Fruit fly (Drosophila melanogaster) whole organism, embryonic: ENCODE results near the gene ago.

Source experiments
- Ada2b ChIP-seq: fragments of 200-800 bp; sonication (Bioruptor generic); IDR thresholded peaks from 2 replicates; pipeline ENCODE4 v1.3.6; 2022; ENCODE audit warnings: missing biosample characterization, missing genetic modification characterization
- Antp ChIP-seq: fragments of 200-800 bp; sonication (Bioruptor generic); optimal IDR thresholded peaks from 3 replicates; lab custom pipeline; 2016; ENCODE audit warnings: missing biosample characterization, missing genetic modification characterization
- Awh ChIP-seq: fragments of 200-800 bp; sonication (Bioruptor generic); IDR thresholded peaks from 2 replicates; pipeline ENCODE4, ENCODE4 v1.3.6; 2022; ENCODE audit warnings: missing biosample characterization, missing genetic modification characterization
- Bteb2 ChIP-seq: fragments of 200-800 bp; sonication (Bioruptor generic); optimal IDR thresholded peaks from 2 replicates; lab custom pipeline; 2016; ENCODE audit warnings: missing biosample characterization, missing genetic modification characterization
- CG11085 ChIP-seq: fragments of 200-800 bp; sonication (Bioruptor generic); IDR thresholded peaks from 2 replicates; pipeline ENCODE4 v1.3.6; 2022; ENCODE audit warnings: missing biosample characterization, missing genetic modification characterization
- CG1233 ChIP-seq: fragments of 200-800 bp; sonication (Bioruptor generic); optimal IDR thresholded peaks from 4 replicates; lab custom pipeline; 2018; ENCODE audit warnings: missing biosample characterization, mild to moderate bottlenecking, missing genetic modification characterization
- CG12659 ChIP-seq: fragments of 200-800 bp; sonication (Bioruptor generic); optimal IDR thresholded peaks from 3 replicates; lab custom pipeline; 2017; ENCODE audit warnings: mild to moderate bottlenecking, missing biosample characterization, missing genetic modification reagents, missing genetic modification characterization
- CG13287 ChIP-seq: fragments of 200-800 bp; sonication (Bioruptor generic); IDR thresholded peaks from 2 replicates; pipeline ENCODE4 v1.3.6; 2022; ENCODE audit warnings: missing biosample characterization, missing genetic modification characterization; ENCODE audit not compliant: partially characterized antibody
- CG14710 ChIP-seq: fragments of 200-800 bp; sonication (Bioruptor generic); optimal IDR thresholded peaks from 3 replicates; lab custom pipeline; 2019; ENCODE audit warnings: missing biosample characterization, mild to moderate bottlenecking, missing genetic modification characterization, moderate library complexity
- CG17568 ChIP-seq: fragments of 200-800 bp; sonication (Bioruptor generic); optimal IDR thresholded peaks from 2 replicates; lab custom pipeline; 2018; ENCODE audit warnings: missing biosample characterization, mild to moderate bottlenecking, missing genetic modification characterization, moderate library complexity
- CG17612 ChIP-seq: fragments of 200-800 bp; sonication (Bioruptor generic); IDR thresholded peaks from 2 replicates; pipeline ENCODE4 v1.3.6; 2022; ENCODE audit warnings: missing biosample characterization, missing genetic modification characterization
- CG18619 ChIP-seq: fragments of 200-800 bp; sonication (Bioruptor generic); optimal IDR thresholded peaks from 3 replicates; lab custom pipeline; 2017; ENCODE audit warnings: missing biosample characterization, mild to moderate bottlenecking, missing genetic modification characterization
- CG2875 ChIP-seq: fragments of 200-800 bp; sonication (Bioruptor generic); optimal IDR thresholded peaks from 2 replicates; lab custom pipeline; 2017; ENCODE audit warnings: missing biosample characterization, mild to moderate bottlenecking, missing genetic modification characterization, missing genetic modification reagents
- CG32532 ChIP-seq: fragments of 200-800 bp; sonication (Bioruptor generic); IDR thresholded peaks from 2 replicates; pipeline ENCODE4 v1.3.6; 2022; ENCODE audit warnings: missing biosample characterization, missing genetic modification characterization
- CG34376 ChIP-seq: fragments of 200-800 bp; sonication (Bioruptor generic); optimal IDR thresholded peaks from 2 replicates; lab custom pipeline; 2018; ENCODE audit warnings: missing biosample characterization, mild to moderate bottlenecking, missing genetic modification characterization
- CG42726 ChIP-seq: fragments of 200-800 bp; sonication (Bioruptor generic); IDR thresholded peaks from 2 replicates; pipeline ENCODE4 v1.3.6; 2022; ENCODE audit warnings: missing biosample characterization, missing genetic modification characterization; ENCODE audit not compliant: partially characterized antibody
- CG6689 ChIP-seq: fragments of 200-800 bp; sonication (Bioruptor generic); IDR thresholded peaks from 2 replicates; pipeline ENCODE4 v1.3.6; 2022; ENCODE audit warnings: missing biosample characterization, missing genetic modification characterization
- CG6765 ChIP-seq: fragments of 200-800 bp; sonication (Bioruptor generic); optimal IDR thresholded peaks from 3 replicates; lab custom pipeline; 2017; ENCODE audit warnings: missing biosample characterization, mild to moderate bottlenecking, missing genetic modification characterization
- CG7357 ChIP-seq: fragments of 200-800 bp; sonication (Bioruptor generic); IDR thresholded peaks from 3 replicates; pipeline ENCODE4 v1.3.6; 2022; ENCODE audit warnings: missing biosample characterization, missing genetic modification characterization
- CG8765 ChIP-seq: fragments of 200-800 bp; sonication (Bioruptor generic); IDR thresholded peaks from 2 replicates; pipeline ENCODE4 v1.3.6; 2022; ENCODE audit warnings: missing biosample characterization, missing genetic modification characterization
- CG8924 ChIP-seq: fragments of 200-800 bp; optimal IDR thresholded peaks from 3 replicates; lab custom pipeline; 2019; ENCODE audit warnings: missing biosample characterization, mild to moderate bottlenecking, missing genetic modification characterization, moderate library complexity
- CG9727 ChIP-seq: fragments of 200-800 bp; sonication (Bioruptor generic); optimal IDR thresholded peaks from 3 replicates; lab custom pipeline; 2017; ENCODE audit warnings: missing biosample characterization, mild to moderate bottlenecking, missing genetic modification characterization
- CG9817 ChIP-seq: fragments of 200-800 bp; sonication (Bioruptor generic); optimal IDR thresholded peaks from 2 replicates; lab custom pipeline; 2018; ENCODE audit warnings: missing biosample characterization, mild to moderate bottlenecking, missing genetic modification characterization, moderate library complexity
- Dref ChIP-seq: fragments of 200-800 bp; sonication (Bioruptor generic); IDR thresholded peaks from 2 replicates; pipeline ENCODE4 v1.3.6; 2022; ENCODE audit warnings: missing biosample characterization, missing genetic modification characterization
- Gug ChIP-seq: fragments of 200-800 bp; sonication (Bioruptor generic); IDR thresholded peaks from 4 replicates; pipeline ENCODE4 v1.3.6; 2022; ENCODE audit warnings: missing biosample characterization, missing genetic modification characterization
- H15 ChIP-seq: fragments of 200-800 bp; sonication (Bioruptor generic); IDR thresholded peaks from 3 replicates; pipeline ENCODE4 v1.3.6; 2022; ENCODE audit warnings: missing biosample characterization, missing genetic modification characterization
- MESR4 ChIP-seq: fragments of 200-800 bp; sonication (Bioruptor generic); optimal IDR thresholded peaks from 2 replicates; lab custom pipeline; 2018; ENCODE audit warnings: missing biosample characterization, mild to moderate bottlenecking, missing genetic modification characterization, moderate library complexity
- NFAT ChIP-seq: fragments of 200-800 bp; sonication (Bioruptor generic); IDR thresholded peaks from 2 replicates; pipeline ENCODE4 v1.3.6; 2022; ENCODE audit warnings: missing biosample characterization, missing genetic modification characterization
- Oli ChIP-seq: fragments of 200-800 bp; sonication (Bioruptor generic); optimal IDR thresholded peaks from 2 replicates; lab custom pipeline; 2018; ENCODE audit warnings: missing biosample characterization, mild to moderate bottlenecking, missing genetic modification characterization, moderate library complexity
- Sry-β ChIP-seq: fragments of 200-800 bp; sonication (Bioruptor generic); optimal IDR thresholded peaks from 2 replicates; lab custom pipeline; 2018; ENCODE audit warnings: missing biosample characterization, mild to moderate bottlenecking, missing genetic modification characterization, moderate library complexity
- Ssrp ChIP-seq: fragments of 200-800 bp; sonication (Bioruptor generic); optimal IDR thresholded peaks from 2 replicates; lab custom pipeline; 2018; ENCODE audit warnings: missing biosample characterization, mild to moderate bottlenecking, missing genetic modification characterization, moderate library complexity
- YL-1 ChIP-seq: fragments of 200-800 bp; sonication (Bioruptor generic); optimal IDR thresholded peaks from 3 replicates; lab custom pipeline; 2017; ENCODE audit warnings: missing biosample characterization, mild to moderate bottlenecking, missing genetic modification characterization
- bowl ChIP-seq: fragments of 200-800 bp; sonication (Bioruptor generic); IDR thresholded peaks from 2 replicates; pipeline ENCODE4 v1.3.6; 2022; ENCODE audit warnings: missing biosample characterization, missing genetic modification characterization
- caup ChIP-seq: fragments of 200-800 bp; sonication (Bioruptor generic); optimal IDR thresholded peaks from 3 replicates; lab custom pipeline; 2017; ENCODE audit warnings: missing biosample characterization, mild to moderate bottlenecking, missing genetic modification characterization, moderate library complexity; ENCODE audit not compliant: severe bottlenecking
- crol ChIP-seq: fragments of 200-800 bp; sonication (Bioruptor generic); IDR thresholded peaks from 2 replicates; pipeline ENCODE4 v1.3.6; 2022; ENCODE audit warnings: missing biosample characterization, missing genetic modification characterization
- dati ChIP-seq: fragments of 200-800 bp; sonication (Bioruptor generic); IDR thresholded peaks from 2 replicates; pipeline ENCODE4 v1.3.6; 2022; ENCODE audit warnings: missing biosample characterization, missing genetic modification characterization
- emc ChIP-seq: fragments of 200-800 bp; sonication (Bioruptor generic); optimal IDR thresholded peaks from 2 replicates; lab custom pipeline; 2016; ENCODE audit warnings: missing biosample characterization, missing genetic modification characterization
- exex ChIP-seq: fragments of 200-800 bp; sonication (Bioruptor generic); optimal IDR thresholded peaks from 4 replicates; lab custom pipeline; 2018; ENCODE audit warnings: missing biosample characterization, mild to moderate bottlenecking, missing genetic modification characterization, moderate library complexity
- fd102C ChIP-seq: fragments of 200-800 bp; sonication (Bioruptor generic); optimal IDR thresholded peaks from 2 replicates; lab custom pipeline; 2018; ENCODE audit warnings: missing biosample characterization, mild to moderate bottlenecking, missing genetic modification characterization, moderate library complexity
- gcm ChIP-seq: fragments of 200-800 bp; sonication (Bioruptor generic); optimal IDR thresholded peaks from 2 replicates; lab custom pipeline; 2019; ENCODE audit warnings: missing biosample characterization, mild to moderate bottlenecking, missing genetic modification characterization, moderate library complexity
- gt ChIP-seq: fragments of 200-800 bp; sonication (Bioruptor generic); IDR thresholded peaks from 2 replicates; pipeline ENCODE4 v1.3.6; 2022; ENCODE audit warnings: missing biosample characterization, missing genetic modification characterization
- kay ChIP-seq: fragments of 200-800 bp; sonication (Bioruptor generic); optimal IDR thresholded peaks from 2 replicates; lab custom pipeline; 2016; ENCODE audit warnings: missing biosample characterization, missing genetic modification characterization
- klu ChIP-seq: fragments of 200-800 bp; sonication (Bioruptor generic); IDR thresholded peaks from 2 replicates; pipeline ENCODE4 v1.3.6; 2022; ENCODE audit warnings: missing biosample characterization, missing genetic modification characterization
- kni ChIP-seq: fragments of 200-800 bp; sonication (Bioruptor generic); optimal IDR thresholded peaks from 3 replicates; lab custom pipeline; 2017; ENCODE audit warnings: mild to moderate bottlenecking, missing biosample characterization, missing genetic modification reagents, missing genetic modification characterization
- lab ChIP-seq: fragments of 200-800 bp; sonication (Bioruptor generic); optimal IDR thresholded peaks from 3 replicates; lab custom pipeline; 2017; ENCODE audit warnings: missing biosample characterization, missing genetic modification characterization, mild to moderate bottlenecking, moderate library complexity, missing genetic modification reagents
- onecut ChIP-seq: fragments of 200-800 bp; sonication (Bioruptor generic); IDR thresholded peaks from 2 replicates; pipeline ENCODE4 v1.3.6; 2022; ENCODE audit warnings: missing biosample characterization, missing genetic modification characterization
- pita ChIP-seq: fragments of 200-800 bp; sonication (Bioruptor generic); optimal IDR thresholded peaks from 2 replicates; lab custom pipeline; 2017; ENCODE audit warnings: missing biosample characterization, mild to moderate bottlenecking, missing genetic modification characterization
- repo ChIP-seq: fragments of 200-800 bp; sonication (Bioruptor generic); optimal IDR thresholded peaks from 2 replicates; lab custom pipeline; 2016; ENCODE audit warnings: missing biosample characterization, missing genetic modification characterization
- toy ChIP-seq: fragments of 200-800 bp; sonication (Bioruptor generic); IDR thresholded peaks from 2 replicates; pipeline ENCODE4 v1.3.6; 2022; ENCODE audit warnings: missing biosample characterization, missing genetic modification characterization
- ttk ChIP-seq: fragments of 200-800 bp; sonication (Bioruptor generic); IDR thresholded peaks from 2 replicates; pipeline ENCODE4 v2.1.2; 2022; ENCODE audit warnings: missing biosample characterization, missing genetic modification characterization

Gene ago

dm6 chr3L:4259102-4259558, 5.0 kb upstream of the ago start, which contains the start of the genes CG15011 and CG1309 (continued):
- TF ChIP-seq NFAT (GFP tag; lab: Robert Waterston, UW) = peak; percentile 35; the same call in 1 of the 2 replicates
- TF ChIP-seq H15 (GFP tag; lab: Robert Waterston, UW) = peak; percentile 74
- peak; percentile 77 for TF ChIP-seq gcm (GFP tag; lab: Kevin White, UChicago)
- TF ChIP-seq MESR4 = peak; percentile 63
- peak; percentile 86 for TF ChIP-seq Bteb2 (GFP tag; lab: Kevin White, UChicago)
- peak; percentile 69; the same call in 1 of the 2 replicates for TF ChIP-seq klu (GFP tag; lab: Robert Waterston, UW)
- peak; percentile 43; the same call in 1 of the 2 replicates for TF ChIP-seq CG8765 (GFP tag; lab: Robert Waterston, UW)
- TF ChIP-seq pita (GFP tag; lab: Kevin White, UChicago) = no peak
- peak; percentile 68 for TF ChIP-seq caup (GFP tag; lab: Kevin White, UChicago)
- TF ChIP-seq CG18619 (GFP tag; lab: Kevin White, UChicago) = peak; percentile 74
- TF ChIP-seq CG42726 = no peak
- TF ChIP-seq Antp = peak; percentile 83
- TF ChIP-seq CG6765 (GFP tag; lab: Kevin White, UChicago) = peak; percentile 0
- TF ChIP-seq repo = peak; percentile 74
- peak; percentile 79 for TF ChIP-seq Ssrp
- TF ChIP-seq Dref (GFP tag; lab: Robert Waterston, UW) = no peak
- TF ChIP-seq crol = peak; percentile 16; the same call in 1 of the 2 replicates
- TF ChIP-seq CG11085 (GFP tag; lab: Robert Waterston, UW) = no peak
- TF ChIP-seq YL-1 = peak; percentile 90
- TF ChIP-seq CG9727 (GFP tag; lab: Kevin White, UChicago) = peak; percentile 84
- peak; percentile 68 for TF ChIP-seq fd102C
- peak; percentile 72 for TF ChIP-seq kay (GFP tag; lab: Kevin White, UChicago)
- TF ChIP-seq bowl (GFP tag; lab: Robert Waterston, UW) = no peak
- TF ChIP-seq gt (GFP tag; lab: Robert Waterston, UW) = no peak
- 0 out of 2 replicates have a peak, but pooled peaks have one; percentile 6 for TF ChIP-seq CG17612 (GFP tag; lab: Robert Waterston, UW)
- peak; percentile 84 for TF ChIP-seq CG12659 (GFP tag; lab: Kevin White, UChicago)
- TF ChIP-seq CG32532 (GFP tag; lab: Robert Waterston, UW) = peak; percentile 83
- TF ChIP-seq onecut = peak; percentile 59; the same call in 1 of the 2 replicates
- peak; percentile 59 for TF ChIP-seq kni (GFP tag; lab: Kevin White, UChicago)
- TF ChIP-seq exex (tag; lab: Kevin White, UChicago) = peak; percentile 84
- peak; percentile 64; the same call in 1 of the 2 replicates for TF ChIP-seq CG13287 (GFP tag; lab: Robert Waterston, UW)
- TF ChIP-seq Ada2b (GFP tag; lab: Robert Waterston, UW) = peak; percentile 76
- peak; percentile 71 for TF ChIP-seq CG1233
- no peak for TF ChIP-seq CG17568 (GFP tag; lab: Kevin White, UChicago)
- TF ChIP-seq CG6689 (GFP tag; lab: Robert Waterston, UW) = peak; percentile 70
- TF ChIP-seq CG2875 = peak; percentile 28
- TF ChIP-seq lab (GFP tag; lab: Kevin White, UChicago) = peak; percentile 87
- peak; percentile 24 for TF ChIP-seq emc (GFP tag; lab: Kevin White, UChicago)
- peak; percentile 55; the same call in 2 of the 3 replicates for TF ChIP-seq CG7357 (GFP tag; lab: Robert Waterston, UW)
- peak; percentile 86 for TF ChIP-seq CG34376 (GFP tag; lab: Kevin White, UChicago)
- TF ChIP-seq dati (GFP tag; lab: Robert Waterston, UW) = no peak
- peak; percentile 67 for TF ChIP-seq Sry-β (GFP tag; lab: Kevin White, UChicago)
- peak; percentile 67 for TF ChIP-seq Oli (tag; lab: Kevin White, UChicago)
- peak; percentile 89 for TF ChIP-seq CG9817 (tag; lab: Kevin White, UChicago)
- peak; percentile 79 for TF ChIP-seq ttk (GFP tag; lab: Robert Waterston, UW)
- peak; percentile 92 for TF ChIP-seq CG14710 (tag; lab: Kevin White, UChicago)
- TF ChIP-seq toy (GFP tag; lab: Robert Waterston, UW) = no peak
- peak; percentile 47; the same call in 1 of the 2 replicates for TF ChIP-seq Awh (GFP tag; lab: Robert Waterston, UW)
- peak; percentile 69; the same call in 3 of the 4 replicates for TF ChIP-seq Gug (GFP tag; lab: Robert Waterston, UW)
- peak; percentile 84 for TF ChIP-seq CG8924
